Worm (Caenorhabditis elegans) whole organism, late embryonic: ENCODE measurements around the gene C34C12.9.

Experiments
- dve-1 ChIP-seq: sonication (generic microtip); optimal IDR thresholded peaks from 2 replicates; lab custom pipeline; 2017; ENCODE audit warnings: antibody characterized with exemption, mild to moderate bottlenecking, missing genetic modification characterization, missing compliant biosample characterization
- nfya-1 ChIP-seq: sonication (generic microtip); optimal IDR thresholded peaks from 2 replicates; lab custom pipeline; 2017; ENCODE audit warnings: missing genetic modification characterization, mild to moderate bottlenecking, missing compliant biosample characterization, antibody characterized with exemption, moderate library complexity
- nhr-11 ChIP-seq: fragments of 150-350 bp; optimal IDR thresholded peaks from 2 replicates; lab custom pipeline; 2014; ENCODE audit warnings: missing biosample characterization, missing genetic modification characterization
- syd-9 ChIP-seq: sonication (generic microtip); optimal IDR thresholded peaks from 2 replicates; lab custom pipeline; 2016; ENCODE audit warnings: mild to moderate bottlenecking, missing genetic modification characterization, moderate library complexity, missing compliant biosample characterization
- zip-5 ChIP-seq: sonication (generic microtip); optimal IDR thresholded peaks from 2 replicates; lab custom pipeline; 2016; ENCODE audit warnings: missing genetic modification characterization, missing compliant biosample characterization

DNA sequence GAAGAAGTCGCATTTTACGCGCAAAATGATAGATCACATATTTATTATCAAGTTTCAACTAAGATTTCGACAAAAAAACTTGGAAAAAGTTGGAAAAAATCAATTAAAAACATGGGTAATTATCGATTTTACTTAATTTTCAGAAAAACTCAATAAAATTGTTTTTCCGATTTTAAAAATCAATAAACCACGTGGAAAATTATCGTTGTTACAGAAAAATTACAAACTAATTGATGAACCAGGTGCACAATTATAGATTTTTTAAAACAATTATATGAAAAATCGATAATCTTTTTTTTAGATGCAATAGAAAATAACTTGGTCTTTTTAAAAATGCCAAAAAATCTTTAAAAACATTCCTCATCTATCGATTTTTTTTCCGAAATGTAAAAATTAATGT is 44.6 kb downstream of the C34C12.9 start:
- TF ChIP-seq nhr-11 = no peak
- no peak for TF ChIP-seq dve-1
- no peak for TF ChIP-seq nfya-1 (tag; lab: Kevin White, UChicago)
- no peak for TF ChIP-seq syd-9 (tag; lab: Kevin White, UChicago)
- no peak for TF ChIP-seq zip-5 (tag; lab: Kevin White, UChicago)
